Fruit fly (Drosophila melanogaster) whole organism, wandering third instar larva: ENCODE data around the gene CG7542.

Experiments used
- dmrt93B ChIP-seq: fragments of 200-800 bp; sonication (Bioruptor generic); optimal IDR thresholded peaks from 2 replicates; lab custom pipeline; 2018; ENCODE audit warnings: missing biosample characterization, mild to moderate bottlenecking, missing genetic modification characterization
- pan ChIP-seq: fragments of >200 bp; optimal IDR thresholded peaks from 2 replicates; lab custom pipeline; 2017
- rgr ChIP-seq: fragments of 200-800 bp; sonication (Bioruptor generic); optimal IDR thresholded peaks from 3 replicates; lab custom pipeline; 2016; ENCODE audit warnings: missing biosample characterization, mild to moderate bottlenecking, missing genetic modification characterization

DNA sequence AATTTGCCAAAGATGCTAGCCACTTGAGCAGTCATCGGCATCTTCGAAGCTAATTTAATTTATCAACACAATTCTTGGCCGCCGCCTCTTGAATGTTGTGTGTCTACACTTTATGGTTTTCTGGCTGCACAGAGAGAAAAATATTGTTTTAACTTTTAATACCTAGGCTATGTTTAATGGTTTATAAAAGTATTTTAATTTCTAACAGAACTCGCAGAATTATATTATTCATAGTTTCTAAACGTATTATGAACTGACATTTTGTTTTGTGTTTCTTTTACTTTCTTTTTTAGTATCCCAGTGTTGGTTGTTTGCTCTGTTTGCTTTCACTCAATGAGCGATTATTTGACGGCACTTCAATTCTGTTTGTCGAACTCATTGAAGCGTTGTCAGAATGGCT is 17.4 kb upstream of the CG7542 start:
- TF ChIP-seq pan (lab: Kevin White, UChicago) (no peak), rgr (peak; percentile 21), dmrt93B (GFP tag; lab: Kevin White, UChicago) (no peak)
